Worm (Caenorhabditis elegans) whole organism, young adult: ENCODE measurements around the gene F53B3.5.

Source experiments
- B0035.1 ChIP-seq: sonication (generic microtip); optimal IDR thresholded peaks from 2 replicates; lab custom pipeline; 2016; ENCODE audit warnings: missing genetic modification characterization, mild to moderate bottlenecking, missing compliant biosample characterization, missing genotype, missing genetic modification reagents
- ama-1 ChIP-seq, 3 experiments: fragments of 150-350 bp in 1 of 3; sonication (generic microtip) in 2 of 3; optimal IDR thresholded peaks; 2 replicates each; lab custom pipeline; 2014 to 2018; ENCODE audit warnings: missing biosample characterization in 2 of 3, missing genetic modification characterization in 2 of 3, missing genetic modification reagents in 2 of 3
- aptf-3 ChIP-seq: fragments of 200-800 bp; sonication (Bioruptor generic); IDR thresholded peaks from 2 replicates; pipeline ENCODE4 v1.3.6; 2022; ENCODE audit warnings: missing genetic modification characterization, missing compliant biosample characterization
- ceh-40 ChIP-seq: fragments of 200-800 bp; sonication (Bioruptor generic); IDR thresholded peaks from 2 replicates; pipeline ENCODE4 v1.3.6; 2022; ENCODE audit warnings: missing genetic modification characterization, missing compliant biosample characterization
- ceh-79 ChIP-seq: sonication (generic microtip); optimal IDR thresholded peaks from 2 replicates; lab custom pipeline; 2017; ENCODE audit warnings: mild to moderate bottlenecking, missing genetic modification characterization, missing compliant biosample characterization
- hlh-26 ChIP-seq: fragments of 200-800 bp; sonication (Bioruptor generic); conservative IDR thresholded peaks from 2 replicates; pipeline ENCODE4 v1.3.6; 2022; ENCODE audit warnings: missing genetic modification reagents, missing genetic modification characterization, missing compliant biosample characterization
- tbx-9 ChIP-seq: sonication (generic microtip); optimal IDR thresholded peaks from 2 replicates; lab custom pipeline; 2016; ENCODE audit warnings: borderline replicate concordance, missing genetic modification characterization, inconsistent platforms, missing compliant biosample characterization
- zim-3 ChIP-seq: sonication (generic microtip); optimal IDR thresholded peaks from 2 replicates; lab custom pipeline; 2017; ENCODE audit warnings: mild to moderate bottlenecking, missing genetic modification characterization, moderate library complexity, missing compliant biosample characterization

- TF ChIP-seq ama-1 (optimal IDR thresholded peaks at IDR 0.05; lab: Kevin White, UChicago) = no peak
- TF ChIP-seq ama-1 (GFP tag; optimal IDR thresholded peaks at IDR 0.05; lab: Kevin White, UChicago) = no peak
- TF ChIP-seq ceh-79 (tag; lab: Kevin White, UChicago) = no peak
- no peak for TF ChIP-seq tbx-9 (tag; lab: Kevin White, UChicago)
- TF ChIP-seq ceh-40 (GFP tag; lab: Robert Waterston, UW) = no peak
- TF ChIP-seq B0035.1 (tag; lab: Kevin White, UChicago) = no peak
- TF ChIP-seq zim-3 (tag; lab: Kevin White, UChicago) = no peak
- no peak for TF ChIP-seq aptf-3 (GFP tag; lab: Robert Waterston, UW)
- no peak for TF ChIP-seq hlh-26 (GFP tag; lab: Robert Waterston, UW)
Measured at ce11 chrX:2903715-2904419, 24.5 kb upstream of the F53B3.5 start.
